Fruit fly (Drosophila melanogaster) whole organism, embryonic: ENCODE data around the gene CG2059.

Source experiments
- ATbp ChIP-seq: fragments of 200-800 bp; sonication (Bioruptor generic); optimal IDR thresholded peaks from 2 replicates; lab custom pipeline; 2017; ENCODE audit warnings: missing biosample characterization, mild to moderate bottlenecking, missing genetic modification characterization, missing genetic modification reagents
- B-H1 ChIP-seq: fragments of 200-800 bp; sonication (Bioruptor generic); IDR thresholded peaks from 3 replicates; pipeline ENCODE4 v1.3.6; 2022; ENCODE audit warnings: missing biosample characterization, missing genetic modification characterization
- Bteb2 ChIP-seq: fragments of 200-800 bp; sonication (Bioruptor generic); optimal IDR thresholded peaks from 2 replicates; lab custom pipeline; 2016; ENCODE audit warnings: missing biosample characterization, missing genetic modification characterization
- CG11504 ChIP-seq: fragments of 200-800 bp; sonication (Bioruptor generic); optimal IDR thresholded peaks from 3 replicates; lab custom pipeline; 2019; ENCODE audit warnings: missing biosample characterization, mild to moderate bottlenecking, missing genetic modification characterization, moderate library complexity
- CG11695 ChIP-seq: fragments of 200-800 bp; sonication (Bioruptor generic); IDR thresholded peaks from 3 replicates; pipeline ENCODE4 v1.3.6; 2022; ENCODE audit warnings: missing biosample characterization, missing genetic modification characterization
- CG11723 ChIP-seq: fragments of 200-800 bp; sonication (Bioruptor generic); optimal IDR thresholded peaks from 2 replicates; lab custom pipeline; 2017; ENCODE audit warnings: missing biosample characterization, mild to moderate bottlenecking, missing genetic modification characterization
- CG12744 ChIP-seq: fragments of 200-800 bp; sonication (Bioruptor generic); optimal IDR thresholded peaks from 2 replicates; lab custom pipeline; 2016; ENCODE audit warnings: missing biosample characterization, missing genetic modification characterization
- CG12942 ChIP-seq: fragments of 200-800 bp; sonication (Bioruptor generic); optimal IDR thresholded peaks from 3 replicates; lab custom pipeline; 2016; ENCODE audit warnings: missing biosample characterization, missing genetic modification characterization
- CG13287 ChIP-seq: fragments of 200-800 bp; sonication (Bioruptor generic); IDR thresholded peaks from 2 replicates; pipeline ENCODE4 v1.3.6; 2022; ENCODE audit warnings: missing biosample characterization, missing genetic modification characterization; ENCODE audit not compliant: partially characterized antibody
- CG13775 ChIP-seq: fragments of 200-800 bp; sonication (Bioruptor generic); optimal IDR thresholded peaks from 3 replicates; lab custom pipeline; 2017; ENCODE audit warnings: missing biosample characterization, mild to moderate bottlenecking, missing genetic modification characterization
- CG16863 ChIP-seq: fragments of 200-800 bp; sonication (Bioruptor generic); optimal IDR thresholded peaks from 3 replicates; lab custom pipeline; 2016; ENCODE audit warnings: missing biosample characterization, missing genetic modification characterization
- CG17359 ChIP-seq: fragments of 200-800 bp; sonication (Bioruptor generic); optimal IDR thresholded peaks from 3 replicates; lab custom pipeline; 2018; ENCODE audit warnings: missing biosample characterization, mild to moderate bottlenecking, missing genetic modification characterization, moderate library complexity
- CG1832 ChIP-seq: fragments of 200-800 bp; sonication (Bioruptor generic); optimal IDR thresholded peaks from 2 replicates; lab custom pipeline; 2017; ENCODE audit warnings: missing biosample characterization, mild to moderate bottlenecking, missing genetic modification characterization, inconsistent platforms
- CG2116 ChIP-seq: fragments of 200-800 bp; sonication (Bioruptor generic); optimal IDR thresholded peaks from 3 replicates; lab custom pipeline; 2018; ENCODE audit warnings: missing biosample characterization, mild to moderate bottlenecking, missing genetic modification characterization
- CG2202 ChIP-seq: fragments of 200-800 bp; sonication (Bioruptor generic); optimal IDR thresholded peaks from 2 replicates; lab custom pipeline; 2018; ENCODE audit warnings: missing biosample characterization, mild to moderate bottlenecking, missing genetic modification characterization
- CG34422 ChIP-seq: fragments of 200-800 bp; sonication (Bioruptor generic); IDR thresholded peaks from 3 replicates; pipeline ENCODE4 v1.3.6; 2022; ENCODE audit warnings: missing biosample characterization, missing genetic modification characterization
- CG3847 ChIP-seq: fragments of 200-800 bp; sonication (Bioruptor generic); IDR thresholded peaks from 2 replicates; pipeline ENCODE4 v1.3.6; 2022; ENCODE audit warnings: missing biosample characterization, missing genetic modification characterization
- CG4707 ChIP-seq: fragments of 200-800 bp; sonication (Bioruptor generic); optimal IDR thresholded peaks from 2 replicates; lab custom pipeline; 2018; ENCODE audit warnings: missing biosample characterization, mild to moderate bottlenecking, missing genetic modification characterization, moderate library complexity
- CG6689 ChIP-seq: fragments of 200-800 bp; sonication (Bioruptor generic); IDR thresholded peaks from 2 replicates; pipeline ENCODE4 v1.3.6; 2022; ENCODE audit warnings: missing biosample characterization, missing genetic modification characterization
- CG7357 ChIP-seq: fragments of 200-800 bp; sonication (Bioruptor generic); IDR thresholded peaks from 3 replicates; pipeline ENCODE4 v1.3.6; 2022; ENCODE audit warnings: missing biosample characterization, missing genetic modification characterization
- CG8924 ChIP-seq: fragments of 200-800 bp; optimal IDR thresholded peaks from 3 replicates; lab custom pipeline; 2019; ENCODE audit warnings: missing biosample characterization, mild to moderate bottlenecking, missing genetic modification characterization, moderate library complexity
- CG9817 ChIP-seq: fragments of 200-800 bp; sonication (Bioruptor generic); optimal IDR thresholded peaks from 2 replicates; lab custom pipeline; 2018; ENCODE audit warnings: missing biosample characterization, mild to moderate bottlenecking, missing genetic modification characterization, moderate library complexity
- Camta ChIP-seq: fragments of 200-800 bp; sonication (Bioruptor generic); optimal IDR thresholded peaks from 2 replicates; lab custom pipeline; 2016; ENCODE audit warnings: missing biosample characterization, missing genetic modification characterization
- Chrac-16 ChIP-seq: fragments of 200-800 bp; sonication (Bioruptor generic); optimal IDR thresholded peaks from 3 replicates; lab custom pipeline; 2016; ENCODE audit warnings: missing biosample characterization, missing genetic modification characterization
- Dad ChIP-seq: fragments of 200-800 bp; sonication (Bioruptor generic); optimal IDR thresholded peaks from 3 replicates; lab custom pipeline; 2016; ENCODE audit warnings: missing biosample characterization, missing genetic modification characterization
- Deaf1 ChIP-seq: fragments of 200-800 bp; optimal IDR thresholded peaks from 3 replicates; lab custom pipeline; 2019; ENCODE audit warnings: missing biosample characterization, mild to moderate bottlenecking, missing genetic modification characterization, moderate library complexity
- Drgx ChIP-seq: fragments of 200-800 bp; sonication (Bioruptor generic); IDR thresholded peaks from 2 replicates; pipeline ENCODE4 v1.3.6; 2022; ENCODE audit warnings: missing biosample characterization, missing genetic modification characterization
- E2f2 ChIP-seq: fragments of 200-800 bp; sonication (Bioruptor generic); IDR thresholded peaks from 2 replicates; pipeline ENCODE4 v1.3.6; 2022; ENCODE audit warnings: missing biosample characterization, missing genetic modification characterization
- Gug ChIP-seq: fragments of 200-800 bp; sonication (Bioruptor generic); IDR thresholded peaks from 4 replicates; pipeline ENCODE4 v1.3.6; 2022; ENCODE audit warnings: missing biosample characterization, missing genetic modification characterization
- Hmr ChIP-seq: fragments of 200-800 bp; sonication (Bioruptor generic); optimal IDR thresholded peaks from 3 replicates; lab custom pipeline; 2017; ENCODE audit warnings: mild to moderate bottlenecking, missing biosample characterization, missing genetic modification reagents, missing genetic modification characterization
- Lim3 ChIP-seq: fragments of 200-800 bp; sonication (Bioruptor generic); IDR thresholded peaks from 2 replicates; pipeline ENCODE4 v1.3.6; 2022; ENCODE audit warnings: missing biosample characterization, missing genetic modification characterization
- Mrtf ChIP-seq: fragments of 200-800 bp; sonication (Bioruptor generic); IDR thresholded peaks from 3 replicates; pipeline ENCODE4 v1.3.6; 2022; ENCODE audit warnings: missing biosample characterization, missing genetic modification characterization
- NC2β ChIP-seq: fragments of 200-800 bp; sonication (Bioruptor generic); optimal IDR thresholded peaks from 2 replicates; lab custom pipeline; 2016; ENCODE audit warnings: missing biosample characterization, missing genetic modification characterization
- Oaz ChIP-seq: fragments of 200-800 bp; sonication (Bioruptor generic); IDR thresholded peaks from 2 replicates; pipeline ENCODE4 v1.3.6; 2022; ENCODE audit warnings: missing biosample characterization, missing genetic modification characterization
- Sin3A ChIP-seq: fragments of >200 bp; optimal IDR thresholded peaks from 2 replicates; lab custom pipeline; 2018
- Spps ChIP-seq: fragments of 200-800 bp; sonication (Bioruptor generic); optimal IDR thresholded peaks from 2 replicates; lab custom pipeline; 2018; ENCODE audit warnings: missing biosample characterization, mild to moderate bottlenecking, missing genetic modification characterization
- bsh ChIP-seq, 2 experiments: fragments of 200-800 bp; sonication (Bioruptor generic); optimal IDR thresholded peaks; 2 replicates each; lab custom pipeline; 2017 to 2018; ENCODE audit warnings: mild to moderate bottlenecking in 2 of 2, missing biosample characterization in 2 of 2, missing genetic modification characterization in 2 of 2, moderate library complexity in 1 of 2
- cg ChIP-seq: fragments of 200-800 bp; sonication (Bioruptor generic); optimal IDR thresholded peaks from 3 replicates; lab custom pipeline; 2019; ENCODE audit warnings: missing biosample characterization, mild to moderate bottlenecking, missing genetic modification characterization, moderate library complexity
- ci ChIP-seq: fragments of 200-800 bp; sonication (Bioruptor generic); IDR thresholded peaks from 3 replicates; pipeline ENCODE4 v1.3.6; 2022; ENCODE audit warnings: missing biosample characterization, missing genetic modification characterization
- crp ChIP-seq, 2 experiments: fragments of 200-800 bp; sonication (Bioruptor generic); optimal IDR thresholded peaks; 2 replicates in 1 of 2; 3 replicates in 1 of 2; lab custom pipeline; 2017; ENCODE audit warnings: missing biosample characterization in 2 of 2, missing genetic modification characterization in 2 of 2, mild to moderate bottlenecking in 1 of 2, moderate library complexity in 1 of 2
- exex ChIP-seq: fragments of 200-800 bp; sonication (Bioruptor generic); optimal IDR thresholded peaks from 4 replicates; lab custom pipeline; 2018; ENCODE audit warnings: missing biosample characterization, mild to moderate bottlenecking, missing genetic modification characterization, moderate library complexity
- fru ChIP-seq: fragments of >200 bp; optimal IDR thresholded peaks from 2 replicates; lab custom pipeline; 2017
- gcm ChIP-seq: fragments of 200-800 bp; sonication (Bioruptor generic); optimal IDR thresholded peaks from 2 replicates; lab custom pipeline; 2019; ENCODE audit warnings: missing biosample characterization, mild to moderate bottlenecking, missing genetic modification characterization, moderate library complexity
- grau ChIP-seq: fragments of 200-800 bp; optimal IDR thresholded peaks from 3 replicates; lab custom pipeline; 2019; ENCODE audit warnings: missing biosample characterization, mild to moderate bottlenecking, missing genetic modification characterization, moderate library complexity
- hkb ChIP-seq, 2 experiments: fragments of 200-800 bp in 1 of 2; fragments of >200 bp in 1 of 2; sonication (Bioruptor generic) in 1 of 2; IDR thresholded peaks in 1 of 2; optimal IDR thresholded peaks in 1 of 2; 2 replicates each; pipeline versions ENCODE4 v1.3.6 to Lab custom; 2017 to 2022; ENCODE audit warnings: missing biosample characterization in 1 of 2, missing genetic modification characterization in 1 of 2
- mam ChIP-seq: fragments of 200-800 bp; sonication (Bioruptor generic); optimal IDR thresholded peaks from 3 replicates; lab custom pipeline; 2016; ENCODE audit warnings: missing biosample characterization, missing genetic modification characterization
- mirr ChIP-seq: fragments of 200-800 bp; sonication (Bioruptor generic); optimal IDR thresholded peaks from 3 replicates; lab custom pipeline; 2018; ENCODE audit warnings: missing biosample characterization, mild to moderate bottlenecking, missing genetic modification characterization
- onecut ChIP-seq: fragments of 200-800 bp; sonication (Bioruptor generic); IDR thresholded peaks from 2 replicates; pipeline ENCODE4 v1.3.6; 2022; ENCODE audit warnings: missing biosample characterization, missing genetic modification characterization
- pho ChIP-seq: fragments of 200-800 bp; sonication (Bioruptor generic); optimal IDR thresholded peaks from 2 replicates; lab custom pipeline; 2016; ENCODE audit warnings: missing biosample characterization, missing genetic modification characterization
- psq ChIP-seq: fragments of 200-800 bp; sonication (Bioruptor generic); optimal IDR thresholded peaks from 2 replicates; lab custom pipeline; 2017; ENCODE audit warnings: missing biosample characterization, missing genetic modification characterization
- pum ChIP-seq: fragments of 200-800 bp; sonication (Bioruptor generic); optimal IDR thresholded peaks from 2 replicates; lab custom pipeline; 2016; ENCODE audit warnings: missing biosample characterization, missing genetic modification characterization

The CG2059 gene

DNA sequence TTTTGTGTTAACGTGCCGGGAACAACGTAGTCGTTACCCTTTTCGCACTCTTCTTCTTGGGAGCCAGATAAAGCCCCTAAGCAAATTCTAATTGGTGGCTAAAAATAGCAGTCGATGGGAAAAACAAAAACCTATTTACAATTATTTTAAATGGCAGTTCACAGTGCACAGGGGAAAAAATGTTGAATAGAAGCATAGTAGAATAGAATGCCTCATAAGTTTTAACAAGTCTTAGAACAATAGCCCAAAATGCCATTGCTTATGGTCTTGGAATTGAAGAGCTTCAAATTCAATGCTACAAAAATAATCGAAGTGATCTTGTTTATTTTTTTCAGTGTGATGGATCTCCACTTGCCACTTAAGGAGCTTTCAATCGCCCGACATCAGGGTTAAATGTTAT, 46.3 kb downstream of the CG2059 start (continued):
- TF ChIP-seq CG13775 (GFP tag; lab: Kevin White, UChicago) (peak; percentile 33), Chrac-16 (GFP tag; lab: Kevin White, UChicago) (peak; percentile 36), CG3847 (GFP tag; lab: Robert Waterston, UW) (peak; percentile 65), CG9817 (tag; lab: Kevin White, UChicago) (peak; percentile 71), CG12942 (peak; percentile 31), ATbp (peak; percentile 29), psq (GFP tag; lab: Kevin White, UChicago) (no peak), pho (peak; percentile 80), CG13287 (no peak), Spps (tag; lab: Kevin White, UChicago) (no peak), CG4707 (no peak), Hmr (GFP tag; lab: Kevin White, UChicago) (peak; percentile 74), E2f2 (GFP tag; lab: Robert Waterston, UW) (peak; percentile 42; the same call in 1 of the 2 replicates), CG34422 (GFP tag; lab: Robert Waterston, UW) (peak; percentile 77), ci (GFP tag; lab: Robert Waterston, UW) (peak; percentile 59; the same call in 1 of the 3 replicates), CG6689 (GFP tag; lab: Robert Waterston, UW) (peak; percentile 45; the same call in 1 of the 2 replicates), CG8924 (peak; percentile 45), hkb (optimal IDR thresholded peaks at IDR 0.05; lab: Kevin White, UChicago) (no peak), hkb (GFP tag; IDR thresholded peaks at IDR 0.05; lab: Robert Waterston, UW) (peak; percentile 70), Dad (GFP tag; lab: Kevin White, UChicago) (peak; percentile 24), Camta (GFP tag; lab: Kevin White, UChicago) (peak; percentile 48), Oaz (GFP tag; lab: Robert Waterston, UW) (peak; percentile 66), CG1832 (GFP tag; lab: Kevin White, UChicago) (no peak), bsh (GFP tag; optimal IDR thresholded peaks at IDR 0.05; lab: Kevin White, UChicago) (peak in 1 of 2 experiments; percentile 55), CG11723 (GFP tag; lab: Kevin White, UChicago) (peak; percentile 32), CG2202 (tag; lab: Kevin White, UChicago) (no peak), mirr (GFP tag; lab: Kevin White, UChicago) (peak; percentile 61), pum (GFP tag; lab: Kevin White, UChicago) (peak; percentile 49), CG11695 (peak; percentile 66; the same call in 1 of the 3 replicates), Drgx (no peak), CG16863 (GFP tag; lab: Kevin White, UChicago) (peak; percentile 45), grau (tag; lab: Kevin White, UChicago) (peak; percentile 76), onecut (GFP tag; lab: Robert Waterston, UW) (no peak), CG12744 (GFP tag; lab: Kevin White, UChicago) (peak; percentile 74), crp (GFP tag; optimal IDR thresholded peaks at IDR 0.05; lab: Kevin White, UChicago) (no peak), Sin3A (lab: Kevin White, UChicago) (no peak), gcm (GFP tag; lab: Kevin White, UChicago) (no peak), cg (GFP tag; lab: Kevin White, UChicago) (no peak), CG7357 (peak; percentile 39; the same call in 1 of the 3 replicates), CG17359 (tag; lab: Kevin White, UChicago) (peak; percentile 52), B-H1 (GFP tag; lab: Robert Waterston, UW) (peak; percentile 32; the same call in 1 of the 3 replicates), CG11504 (tag; lab: Kevin White, UChicago) (peak; percentile 60), fru (no peak), Lim3 (GFP tag; lab: Robert Waterston, UW) (no peak), mam (GFP tag; lab: Kevin White, UChicago) (peak; percentile 86), Gug (GFP tag; lab: Robert Waterston, UW) (peak; percentile 51; the same call in 2 of the 4 replicates), CG2116 (GFP tag; lab: Kevin White, UChicago) (peak; percentile 12), Mrtf (GFP tag; lab: Robert Waterston, UW) (peak; percentile 54; the same call in 2 of the 3 replicates), exex (tag; lab: Kevin White, UChicago) (peak; percentile 63), Bteb2 (GFP tag; lab: Kevin White, UChicago) (peak; percentile 64), NC2β (peak; percentile 56), Deaf1 (tag; lab: Kevin White, UChicago) (peak; percentile 10)
